Worm (Caenorhabditis elegans): ENCODE data around the gene hrpa-1.

ce11 chrIV:3298300-3298699 is 40.4 kb downstream of the hrpa-1 start, which contains the start of gene W08E12.6:
- TF ChIP-seq ama-1 (optimal IDR thresholded peaks at IDR 0.05) (no peak), tbx-11 (GFP tag; IDR thresholded peaks at IDR 0.05) (no peak), ceh-13 (GFP tag; optimal IDR thresholded peaks at IDR 0.05) (no peak), hmbx-1 (tag; optimal IDR thresholded peaks at IDR 0.05) (no peak)
